Worm (Caenorhabditis elegans) whole organism, L1 larva: Measurements from ENCODE around the gene ric-7.
A peak's percentile ranks its signal among the peaks of the same experiment; 100 is the strongest.

ENCODE experiments used
- nhr-11 ChIP-seq: fragments of 150-350 bp; optimal IDR thresholded peaks from 2 replicates; lab custom pipeline; 2014; ENCODE audit warnings: missing biosample characterization, missing genetic modification characterization
- snpc-4 ChIP-seq: fragments of 150-350 bp; optimal IDR thresholded peaks from 2 replicates; lab custom pipeline; 2014; ENCODE audit warnings: missing biosample characterization, missing genetic modification characterization
- sox-4 ChIP-seq: sonication (generic microtip); optimal IDR thresholded peaks from 2 replicates; lab custom pipeline; 2016; ENCODE audit warnings: missing genetic modification characterization, missing compliant biosample characterization
- ztf-4 ChIP-seq: fragments of 150-350 bp; optimal IDR thresholded peaks from 2 replicates; lab custom pipeline; 2014; ENCODE audit warnings: missing biosample characterization, missing genetic modification characterization

DNA sequence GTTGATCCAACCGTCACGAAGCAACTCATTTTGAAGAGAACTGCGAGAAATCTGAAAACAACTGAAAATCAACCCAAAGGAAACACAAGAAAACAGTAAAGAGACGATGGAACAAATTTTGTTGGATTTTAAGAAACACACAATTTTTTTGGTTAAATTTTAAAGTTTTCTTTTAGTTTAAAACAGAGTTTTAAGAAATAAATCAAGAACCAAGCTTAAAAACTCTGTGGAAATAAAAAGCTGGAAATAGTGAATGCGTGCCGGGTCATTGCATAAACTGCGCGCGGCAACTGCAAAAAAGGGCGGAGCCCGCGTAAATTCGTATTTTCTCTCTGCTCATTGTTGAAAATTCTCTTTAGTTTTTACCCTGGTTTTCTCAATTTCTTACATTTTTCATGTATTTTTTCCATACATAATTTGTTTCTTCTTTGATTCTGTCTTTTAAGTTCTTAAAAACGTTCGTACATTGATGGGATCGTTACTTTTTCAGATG lies 43.7 kb downstream of the ric-7 start, which contains the start of the genes algn-13 and R10D12.13:
- TF ChIP-seq sox-4 (no peak), snpc-4 (tag; lab: Kevin White, UChicago) (peak; percentile 69), nhr-11 (peak; percentile 30), ztf-4 (no peak)
